Worm (Caenorhabditis elegans): ENCODE results near the gene R11F4.2.

The R11F4.2 gene

ce11 chrII:4082754-4083153, at the start of gene R11F4.2:
R11F4.2 (plus strand) TSS chrII:4083054.
- TF ChIP-seq C17E4.6 (GFP tag; IDR thresholded peaks at IDR 0.05): no peak
- TF ChIP-seq ceh-27 (GFP tag; optimal IDR thresholded peaks at IDR 0.05): no peak
- TF ChIP-seq zim-3 (tag; optimal IDR thresholded peaks at IDR 0.05): no peak
- no peak for TF ChIP-seq madf-3 (GFP tag; IDR thresholded peaks at IDR 0.05)
- no peak for TF ChIP-seq D2030.7 (GFP tag; IDR thresholded peaks at IDR 0.05)
- no peak for TF ChIP-seq attf-3 (GFP tag; conservative IDR thresholded peaks at IDR 0.05)
- TF ChIP-seq dpl-1 (GFP tag; optimal IDR thresholded peaks at IDR 0.05): no peak
- TF ChIP-seq ztf-18 (tag; optimal IDR thresholded peaks at IDR 0.05): no peak

- TF ChIP-seq snpc-1.3 (tag; optimal IDR thresholded peaks at IDR 0.05; ENCODE audit: insufficient read depth) (no peak), zfh-2 (GFP tag; conservative IDR thresholded peaks at IDR 0.05) (peak; percentile 60; the same call in 1 of the 2 replicates)
These were observed 44.3 kb upstream of the R11F4.2 start, which contains the start of gene pqn-48 for ce11 chrII:4038541-4038940. pqn-48 (plus strand) TSS chrII:4038884.

- no peak for TF ChIP-seq snpc-3.4 (tag; optimal IDR thresholded peaks at IDR 0.05)
These were observed 42.8 kb upstream of the R11F4.2 start for ce11 chrII:4040066-4040465.

- TF ChIP-seq madf-3 (GFP tag; IDR thresholded peaks at IDR 0.05) (peak; percentile 77; the same call in 1 of the 2 replicates), let-607 (tag; optimal IDR thresholded peaks at IDR 0.05) (no peak), ets-4 (GFP tag; optimal IDR thresholded peaks at IDR 0.05) (no peak), rec-8 (tag; optimal IDR thresholded peaks at IDR 0.05) (no peak), ekl-4 (GFP tag; IDR thresholded peaks at IDR 0.05) (peak; percentile 79), egl-44 (GFP tag; IDR thresholded peaks at IDR 0.05) (no peak), bed-2 (GFP tag; IDR thresholded peaks at IDR 0.05) (no peak), chd-7 (tag; optimal IDR thresholded peaks at IDR 0.05) (peak; percentile 46), attf-5 (GFP tag; optimal IDR thresholded peaks at IDR 0.05) (peak; percentile 26), hrde-1 (tag; optimal IDR thresholded peaks at IDR 0.05; ENCODE audit: borderline replicate concordance) (peak; percentile 69), snpc-1.1 (tag; optimal IDR thresholded peaks at IDR 0.05; ENCODE audit: insufficient read depth) (no peak), lsl-1 (GFP tag; optimal IDR thresholded peaks at IDR 0.05) (peak; percentile 47), athp-1 (tag; optimal IDR thresholded peaks at IDR 0.05) (peak; percentile 85), tbx-9 (tag; optimal IDR thresholded peaks at IDR 0.05; ENCODE audit: borderline replicate concordance) (no peak), hlh-12 (tag; optimal IDR thresholded peaks at IDR 0.05) (no peak), F49E8.2 (tag; optimal IDR thresholded peaks at IDR 0.05; ENCODE audit: insufficient read depth) (peak; percentile 53), nhr-179 (tag; optimal IDR thresholded peaks at IDR 0.05) (no peak), dpl-1 (GFP tag; optimal IDR thresholded peaks at IDR 0.05) (no peak), Y53G8AR.9 (GFP tag; conservative IDR thresholded peaks at IDR 0.05) (0 out of 2 replicates have a peak, but pooled peaks have one; percentile 74), K12H6.12 (tag; optimal IDR thresholded peaks at IDR 0.05) (no peak), let-526 (GFP tag; IDR thresholded peaks at IDR 0.05) (peak; percentile 69; the same call in 1 of the 2 replicates), F57A8.1 (GFP tag; optimal IDR thresholded peaks at IDR 0.05) (no peak), C17E4.6 (GFP tag; IDR thresholded peaks at IDR 0.05) (peak; percentile 15; the same call in 1 of the 2 replicates), hlh-26 (GFP tag; conservative IDR thresholded peaks at IDR 0.05) (no peak), D2030.7 (GFP tag; IDR thresholded peaks at IDR 0.05) (no peak), unc-62 (GFP tag; optimal IDR thresholded peaks at IDR 0.05) (no peak), lin-54 (GFP tag; optimal IDR thresholded peaks at IDR 0.05) (peak; percentile 21), madf-6 (GFP tag; IDR thresholded peaks at IDR 0.05) (peak; percentile 81), tbp1 (GFP tag; optimal IDR thresholded peaks at IDR 0.05) (peak; percentile 47), cebp-1 (GFP tag; IDR thresholded peaks at IDR 0.05) (no peak), cebp-1 (tag; optimal IDR thresholded peaks at IDR 0.05) (peak; percentile 59), pha-4 (tag; optimal IDR thresholded peaks at IDR 0.05) (no peak), pbrm-1 (GFP tag; IDR thresholded peaks at IDR 0.05) (0 out of 2 replicates have a peak, but pooled peaks have one; percentile 24), rcor-1 (GFP tag; IDR thresholded peaks at IDR 0.05) (peak; percentile 44; the same call in 1 of the 2 replicates)
These were observed 40.2 kb upstream of the R11F4.2 start for ce11 chrII:4042696-4043095.

All from whole organism, young adult.